Worm (Caenorhabditis elegans) whole organism, L3 larva: Measurements from ENCODE around the gene K07F5.15.

Experiments used
- R02D3.7 ChIP-seq: fragments of 150-350 bp; optimal IDR thresholded peaks from 2 replicates; lab custom pipeline; 2014; ENCODE audit warnings: missing biosample characterization, missing genetic modification characterization
- ZK546.5 ChIP-seq: sonication (generic microtip); optimal IDR thresholded peaks from 2 replicates; lab custom pipeline; 2017; ENCODE audit warnings: missing biosample characterization, missing genetic modification characterization
- ama-1 ChIP-seq: fragments of 150-350 bp; optimal IDR thresholded peaks from 2 replicates; lab custom pipeline; 2018
- fos-1 ChIP-seq: fragments of 150-350 bp; optimal IDR thresholded peaks from 2 replicates; lab custom pipeline; 2014; ENCODE audit warnings: missing biosample characterization, missing genetic modification characterization
- nfya-1 ChIP-seq: sonication (generic microtip); optimal IDR thresholded peaks from 2 replicates; lab custom pipeline; 2017; ENCODE audit warnings: missing genetic modification characterization, mild to moderate bottlenecking, missing compliant biosample characterization, antibody characterized with exemption, moderate library complexity; ENCODE audit not compliant: insufficient read depth
- snpc-4 ChIP-seq: fragments of 150-350 bp; optimal IDR thresholded peaks from 2 replicates; lab custom pipeline; 2014; ENCODE audit warnings: missing biosample characterization, missing genetic modification characterization
- unc-39 ChIP-seq: sonication (generic microtip); optimal IDR thresholded peaks from 4 replicates; lab custom pipeline; 2017; ENCODE audit warnings: missing biosample characterization, missing genetic modification characterization

- no peak for TF ChIP-seq snpc-4 (tag; lab: Kevin White, UChicago)
- no peak for TF ChIP-seq ama-1
- no peak for TF ChIP-seq nfya-1 (tag; lab: Kevin White, UChicago)
- no peak for TF ChIP-seq unc-39 (tag; lab: Kevin White, UChicago)
- TF ChIP-seq fos-1 = no peak
- TF ChIP-seq ZK546.5 (tag; lab: Kevin White, UChicago) = no peak
- no peak for TF ChIP-seq R02D3.7 (tag; lab: Kevin White, UChicago)
Observed at ce11 chrIV:9861921-9862320, 3.0 kb upstream of the K07F5.15 start, which contains the start of gene K07F5.14.
